Fruit fly (Drosophila melanogaster) whole organism, adult: ENCODE results near the gene CG2898.

ENCODE experiments used
- CG11617 ChIP-seq: fragments of 200-800 bp; sonication (Bioruptor generic); optimal IDR thresholded peaks from 2 replicates; lab custom pipeline; 2017; ENCODE audit warnings: mild to moderate bottlenecking, missing biosample characterization, missing genetic modification reagents, missing genetic modification characterization
- CG12768 ChIP-seq: fragments of 200-800 bp; sonication (Bioruptor generic); optimal IDR thresholded peaks from 2 replicates; lab custom pipeline; 2017; ENCODE audit warnings: missing biosample characterization, missing genetic modification characterization, mild to moderate bottlenecking, moderate library complexity, missing genetic modification reagents
- CG1620 ChIP-seq: fragments of 200-800 bp; sonication (Bioruptor generic); optimal IDR thresholded peaks from 2 replicates; lab custom pipeline; 2016; ENCODE audit warnings: missing biosample characterization, missing genetic modification characterization
- CG5204 ChIP-seq: fragments of 200-800 bp; sonication (Bioruptor generic); optimal IDR thresholded peaks from 2 replicates; lab custom pipeline; 2016; ENCODE audit warnings: missing biosample characterization, missing genetic modification characterization
- CG7045 ChIP-seq: fragments of 200-800 bp; sonication (Bioruptor generic); optimal IDR thresholded peaks from 2 replicates; lab custom pipeline; 2017; ENCODE audit warnings: missing biosample characterization, mild to moderate bottlenecking, missing genetic modification characterization
- CG7101 ChIP-seq: fragments of 200-800 bp; sonication (Bioruptor generic); optimal IDR thresholded peaks from 2 replicates; lab custom pipeline; 2018; ENCODE audit warnings: missing biosample characterization, mild to moderate bottlenecking, missing genetic modification characterization, moderate library complexity
- Clk ChIP-seq: fragments of 200-800 bp; sonication (Bioruptor generic); optimal IDR thresholded peaks from 2 replicates; lab custom pipeline; 2017; ENCODE audit warnings: missing biosample characterization, missing genetic modification characterization
- Crg-1 ChIP-seq: fragments of 200-800 bp; sonication (Bioruptor generic); optimal IDR thresholded peaks from 2 replicates; lab custom pipeline; 2016; ENCODE audit warnings: missing biosample characterization, missing genetic modification characterization
- Hr96 ChIP-seq: fragments of 200-800 bp; sonication (Bioruptor generic); optimal IDR thresholded peaks from 2 replicates; lab custom pipeline; 2016; ENCODE audit warnings: missing biosample characterization, missing genetic modification characterization
- Mnt ChIP-seq: fragments of 200-800 bp; sonication (Bioruptor generic); optimal IDR thresholded peaks from 2 replicates; lab custom pipeline; 2016; ENCODE audit warnings: missing biosample characterization, mild to moderate bottlenecking, missing genetic modification characterization
- cnc ChIP-seq, 2 experiments: fragments of >200 bp; optimal IDR thresholded peaks; 2 replicates each; lab custom pipeline; 2017
- ovo ChIP-seq: fragments of 200-800 bp; sonication (Bioruptor generic); optimal IDR thresholded peaks from 2 replicates; lab custom pipeline; 2016; ENCODE audit warnings: missing biosample characterization, missing genetic modification characterization
- pad ChIP-seq: fragments of 200-800 bp; sonication (Bioruptor generic); optimal IDR thresholded peaks from 3 replicates; lab custom pipeline; 2017; ENCODE audit warnings: missing biosample characterization, missing genetic modification characterization, mild to moderate bottlenecking, moderate library complexity, missing genetic modification reagents
- tj ChIP-seq: fragments of 200-800 bp; sonication (Bioruptor generic); optimal IDR thresholded peaks from 3 replicates; lab custom pipeline; 2017; ENCODE audit warnings: missing biosample characterization, mild to moderate bottlenecking, missing genetic modification characterization, moderate library complexity

Gene CG2898

dm6 chrX:10417129-10417528 lies 42.0 kb downstream of the CG2898 start, which contains the start of gene RabX2:
Gene RabX2 (plus strand): TSS chrX:10417429.
- TF ChIP-seq CG7045 (no peak), CG11617 (GFP tag; lab: Kevin White, UChicago) (no peak), CG12768 (no peak), ovo (GFP tag; lab: Kevin White, UChicago) (no peak), CG5204 (no peak), tj (GFP tag; lab: Kevin White, UChicago) (no peak), pad (GFP tag; lab: Kevin White, UChicago) (no peak), Hr96 (GFP tag; lab: Kevin White, UChicago) (no peak), Crg-1 (no peak), cnc (optimal IDR thresholded peaks at IDR 0.05; lab: Kevin White, UChicago) (no peak), Clk (GFP tag; lab: Kevin White, UChicago) (no peak), CG1620 (no peak), CG7101 (tag; lab: Kevin White, UChicago) (no peak), Mnt (GFP tag; lab: Kevin White, UChicago) (no peak)
